Fruit fly (Drosophila melanogaster): ENCODE results near the gene CG8004.

The CG8004 gene

DNA sequence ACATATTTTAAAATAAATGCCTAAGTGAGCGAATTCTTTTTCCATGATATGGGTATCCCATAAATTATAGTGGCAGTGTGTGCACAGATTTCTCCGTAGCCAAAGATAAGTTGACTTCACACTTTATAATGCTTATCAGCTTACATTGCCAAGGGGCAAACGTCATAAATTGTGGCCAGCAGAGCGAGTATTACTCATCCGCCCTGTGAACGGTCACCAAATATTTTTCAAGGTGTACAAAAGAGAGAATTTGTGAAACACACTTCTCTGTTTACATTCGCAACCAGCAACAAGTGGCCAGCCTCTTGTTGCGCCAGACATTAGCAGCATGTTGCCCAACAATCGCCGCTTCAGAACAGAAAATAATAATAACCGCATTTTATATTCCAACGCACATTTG lies 4.6 kb upstream of the CG8004 start (continued):
- no peak for TF ChIP-seq CG1602 (GFP tag; optimal IDR thresholded peaks at IDR 0.05)
- peak; percentile 25 for TF ChIP-seq CG8281 (tag; optimal IDR thresholded peaks at IDR 0.05)
- peak; percentile 25 to 45 for TF ChIP-seq Trl (optimal IDR thresholded peaks at IDR 0.05)
- peak; percentile 11 for TF ChIP-seq Trl (GFP tag; optimal IDR thresholded peaks at IDR 0.05)
- no peak for TF ChIP-seq klu (GFP tag; IDR thresholded peaks at IDR 0.05)
- no peak for TF ChIP-seq prd (optimal IDR thresholded peaks at IDR 0.05)
- TF ChIP-seq prd (GFP tag; IDR thresholded peaks at IDR 0.05) = no peak
- no peak for TF ChIP-seq cas (GFP tag; IDR thresholded peaks at IDR 0.05)
- TF ChIP-seq CG32532 (GFP tag; IDR thresholded peaks at IDR 0.05) = peak; percentile 66; the same call in 1 of the 2 replicates
- no peak for TF ChIP-seq vnd (GFP tag; IDR thresholded peaks at IDR 0.05; ENCODE audit: partially characterized antibody)
- no peak for TF ChIP-seq slbo (GFP tag; IDR thresholded peaks at IDR 0.05)
- peak; percentile 23; the same call in 1 of the 2 replicates for TF ChIP-seq stc (GFP tag; IDR thresholded peaks at IDR 0.05)
- peak; percentile 78 for TF ChIP-seq CG7372 (GFP tag; IDR thresholded peaks at IDR 0.05)
- TF ChIP-seq z (GFP tag; IDR thresholded peaks at IDR 0.05) = no peak
- TF ChIP-seq CG4820 (GFP tag; optimal IDR thresholded peaks at IDR 0.05) = no peak
- no peak; the same call in 2 of the 3 replicates for TF ChIP-seq CG34422 (GFP tag; IDR thresholded peaks at IDR 0.05)
- no peak for TF ChIP-seq ken (GFP tag; IDR thresholded peaks at IDR 0.05)
- no peak for TF ChIP-seq sisA (GFP tag; IDR thresholded peaks at IDR 0.05)
- TF ChIP-seq CG12219 (GFP tag; optimal IDR thresholded peaks at IDR 0.05) = peak; percentile 51

- TF ChIP-seq CG7357 (GFP tag; IDR thresholded peaks at IDR 0.05) (no peak), NC2β (GFP tag; optimal IDR thresholded peaks at IDR 0.05) (no peak)
These were observed 3.1 kb upstream of the CG8004 start, which contains the start of gene CG46462 for dm6 chr3L:19931391-19931790. Gene CG46462, plus strand, starts transcription at chr3L:19931691.

- TF ChIP-seq CG16779 (GFP tag; IDR thresholded peaks at IDR 0.05) (no peak), pfk (GFP tag; optimal IDR thresholded peaks at IDR 0.05) (no peak), CG2120 (GFP tag; optimal IDR thresholded peaks at IDR 0.05) (peak; percentile 21), CG7987 (GFP tag; optimal IDR thresholded peaks at IDR 0.05) (peak; percentile 2), Poxn (GFP tag; IDR thresholded peaks at IDR 0.05) (no peak), bigmax (GFP tag; optimal IDR thresholded peaks at IDR 0.05) (no peak), CG12391 (tag; optimal IDR thresholded peaks at IDR 0.05) (no peak), CG32767 (GFP tag; IDR thresholded peaks at IDR 0.05) (no peak), CG32532 (GFP tag; IDR thresholded peaks at IDR 0.05) (peak; percentile 31; the same call in 1 of the 2 replicates), hkb (optimal IDR thresholded peaks at IDR 0.05) (no peak), hkb (GFP tag; IDR thresholded peaks at IDR 0.05) (0 out of 2 replicates have a peak, but pooled peaks have one; percentile 10), CG18599 (GFP tag; optimal IDR thresholded peaks at IDR 0.05) (peak; percentile 12), Nf-YB (GFP tag; optimal IDR thresholded peaks at IDR 0.05) (no peak), ewg (GFP tag; optimal IDR thresholded peaks at IDR 0.05) (no peak), Hr78 (GFP tag; optimal IDR thresholded peaks at IDR 0.05) (peak in 1 of 2 experiments; percentile 27), CG11504 (tag; optimal IDR thresholded peaks at IDR 0.05) (peak; percentile 56), CG8281 (tag; optimal IDR thresholded peaks at IDR 0.05) (peak; percentile 99), sug (tag; optimal IDR thresholded peaks at IDR 0.05) (peak; percentile 72), CG18011 (GFP tag; optimal IDR thresholded peaks at IDR 0.05) (no peak), CG14441 (GFP tag; IDR thresholded peaks at IDR 0.05) (peak; percentile 33; the same call in 1 of the 2 replicates), GATAe (GFP tag; conservative IDR thresholded peaks at IDR 0.05) (peak; percentile 56; the same call in 1 of the 2 replicates), exex (tag; optimal IDR thresholded peaks at IDR 0.05) (peak; percentile 99), mirr (GFP tag; optimal IDR thresholded peaks at IDR 0.05) (peak; percentile 96), Ptx1 (GFP tag; IDR thresholded peaks at IDR 0.05) (no peak), chinmo (GFP tag; IDR thresholded peaks at IDR 0.05; ENCODE audit: partially characterized antibody) (peak; percentile 81; the same call in 2 of the 4 replicates), Dref (GFP tag; IDR thresholded peaks at IDR 0.05) (no peak), gce (GFP tag; IDR thresholded peaks at IDR 0.05) (no peak), CG10431 (GFP tag; optimal IDR thresholded peaks at IDR 0.05) (peak; percentile 23), CG4617 (GFP tag; optimal IDR thresholded peaks at IDR 0.05; ENCODE audit: borderline replicate concordance) (no peak)
These were observed 1.5 kb upstream of the CG8004 start for dm6 chr3L:19929719-19930334.
